Worm (Caenorhabditis elegans) whole organism, L1 larva: ENCODE results near the gene dyf-3.

Source experiments
- C34B4.2 ChIP-seq: sonication (generic microtip); optimal IDR thresholded peaks from 2 replicates; lab custom pipeline; 2017; ENCODE audit warnings: mild to moderate bottlenecking, missing genetic modification characterization, missing compliant biosample characterization
- Y116A8C.19 ChIP-seq: sonication (generic microtip); optimal IDR thresholded peaks from 2 replicates; lab custom pipeline; 2016; ENCODE audit warnings: missing compliant biosample characterization, missing genetic modification characterization, borderline replicate concordance
- aha-1 ChIP-seq: fragments of 150-350 bp; optimal IDR thresholded peaks from 2 replicates; lab custom pipeline; 2014; ENCODE audit warnings: missing biosample characterization, missing genetic modification characterization
- ama-1 ChIP-seq: fragments of 150-350 bp; optimal IDR thresholded peaks from 2 replicates; lab custom pipeline; 2014
- ceh-63 ChIP-seq: fragments of 200-800 bp; sonication (Bioruptor generic); optimal IDR thresholded peaks from 2 replicates; lab custom pipeline; 2018; ENCODE audit warnings: mild to moderate bottlenecking, missing genetic modification characterization, missing compliant biosample characterization
- dpl-1 ChIP-seq, 3 experiments: fragments of 150-350 bp in 2 of 3; sonication (generic microtip) in 1 of 3; optimal IDR thresholded peaks; 2 replicates each; lab custom pipeline; 2014 to 2017; ENCODE audit warnings: missing biosample characterization in 3 of 3, missing genetic modification characterization in 3 of 3, missing genetic modification reagents in 3 of 3
- dsc-1 ChIP-seq: sonication (generic microtip); optimal IDR thresholded peaks from 2 replicates; lab custom pipeline; 2016; ENCODE audit warnings: mild to moderate bottlenecking, missing genetic modification characterization, missing compliant biosample characterization
- efl-1 ChIP-seq, 4 experiments: fragments of 150-350 bp; optimal IDR thresholded peaks in 3 of 4; peaks in 1 of 4; 1 replicate in 1 of 4; 2 replicates in 3 of 4; lab custom pipeline; 2014; ENCODE audit warnings: missing biosample characterization in 2 of 4, missing genetic modification characterization in 2 of 4, missing genetic modification reagents in 2 of 4
- egl-13 ChIP-seq: sonication (generic microtip); optimal IDR thresholded peaks from 2 replicates; lab custom pipeline; 2016; ENCODE audit warnings: missing genotype, missing genetic modification reagents, missing genetic modification characterization, missing compliant biosample characterization
- elt-2 ChIP-seq: sonication (generic microtip); optimal IDR thresholded peaks from 2 replicates; lab custom pipeline; 2016; ENCODE audit warnings: missing genetic modification characterization, mild to moderate bottlenecking, inconsistent platforms, missing compliant biosample characterization, missing genetic modification reagents
- irx-1 ChIP-seq: sonication (generic microtip); optimal IDR thresholded peaks from 2 replicates; lab custom pipeline; 2016; ENCODE audit warnings: missing genetic modification characterization, missing compliant biosample characterization
- lin-14 ChIP-seq: fragments of 200-800 bp; sonication (Bioruptor generic); optimal IDR thresholded peaks from 2 replicates; lab custom pipeline; 2018; ENCODE audit warnings: mild to moderate bottlenecking, missing genetic modification characterization, moderate library complexity, missing compliant biosample characterization
- lin-15B ChIP-seq: fragments of 150-350 bp; sonication (generic microtip); optimal IDR thresholded peaks from 3 replicates; lab custom pipeline; 2014; ENCODE audit warnings: missing biosample characterization, missing genetic modification characterization
- lsy-2 ChIP-seq, 2 experiments: fragments of 150-350 bp; optimal IDR thresholded peaks; 2 replicates each; lab custom pipeline; 2014; ENCODE audit warnings: missing biosample characterization in 2 of 2, missing genetic modification characterization in 2 of 2
- mep-1 ChIP-seq: fragments of 150-350 bp; optimal IDR thresholded peaks from 2 replicates; lab custom pipeline; 2014; ENCODE audit warnings: missing biosample characterization, missing genetic modification characterization
- nhr-12 ChIP-seq: sonication (generic microtip); optimal IDR thresholded peaks from 2 replicates; lab custom pipeline; 2017; ENCODE audit warnings: missing biosample characterization, missing genetic modification characterization
- nhr-20 ChIP-seq: sonication (generic microtip); optimal IDR thresholded peaks from 2 replicates; lab custom pipeline; 2016; ENCODE audit warnings: mild to moderate bottlenecking, missing genetic modification characterization, missing compliant biosample characterization
- nhr-28 ChIP-seq: fragments of 150-350 bp; optimal IDR thresholded peaks from 2 replicates; lab custom pipeline; 2014; ENCODE audit warnings: missing biosample characterization, missing genetic modification characterization
- nhr-71 ChIP-seq: sonication (generic microtip); optimal IDR thresholded peaks from 2 replicates; lab custom pipeline; 2016; ENCODE audit warnings: mild to moderate bottlenecking, missing genetic modification characterization, moderate library complexity, missing compliant biosample characterization
- nhr-76 ChIP-seq: sonication (generic microtip); optimal IDR thresholded peaks from 2 replicates; lab custom pipeline; 2017; ENCODE audit warnings: missing biosample characterization, missing genetic modification characterization
- nhr-85 ChIP-seq: sonication (generic microtip); peaks from one replicate; lab custom pipeline; 2016; ENCODE audit warnings: missing genetic modification characterization, inconsistent platforms, missing compliant biosample characterization
- nhr-90 ChIP-seq: sonication (generic microtip); optimal IDR thresholded peaks from 2 replicates; lab custom pipeline; 2016; ENCODE audit warnings: mild to moderate bottlenecking, missing genetic modification characterization, missing compliant biosample characterization; ENCODE audit not compliant: poor library complexity
- pag-3 ChIP-seq: sonication (generic microtip); optimal IDR thresholded peaks from 2 replicates; lab custom pipeline; 2017; ENCODE audit warnings: missing genetic modification characterization, mild to moderate bottlenecking, missing compliant biosample characterization, antibody characterized with exemption, borderline replicate concordance; ENCODE audit not compliant: insufficient read depth
- pqm-1 ChIP-seq: sonication (generic microtip); optimal IDR thresholded peaks from 3 replicates; lab custom pipeline; 2017; ENCODE audit warnings: missing biosample characterization, missing genetic modification characterization
- rnt-1 ChIP-seq: sonication (generic microtip); optimal IDR thresholded peaks from 2 replicates; lab custom pipeline; 2016; ENCODE audit warnings: mild to moderate bottlenecking, missing genetic modification characterization, moderate library complexity, missing compliant biosample characterization
- skn-1 ChIP-seq: fragments of 150-350 bp; optimal IDR thresholded peaks from 2 replicates; lab custom pipeline; 2014; ENCODE audit warnings: missing biosample characterization, missing genetic modification characterization
- snpc-4 ChIP-seq: fragments of 150-350 bp; optimal IDR thresholded peaks from 2 replicates; lab custom pipeline; 2014; ENCODE audit warnings: missing biosample characterization, missing genetic modification characterization
- snu-23 ChIP-seq: sonication (generic microtip); optimal IDR thresholded peaks from 2 replicates; lab custom pipeline; 2016; ENCODE audit warnings: missing genetic modification characterization, missing compliant biosample characterization
- sptf-1 ChIP-seq: fragments of 150-350 bp; optimal IDR thresholded peaks from 2 replicates; lab custom pipeline; 2014; ENCODE audit warnings: missing biosample characterization, missing genetic modification characterization
- swsn-7 ChIP-seq: sonication (generic microtip); optimal IDR thresholded peaks from 2 replicates; lab custom pipeline; 2016; ENCODE audit warnings: missing genetic modification characterization, missing compliant biosample characterization
- tlp-1 ChIP-seq: fragments of 150-350 bp; optimal IDR thresholded peaks from 2 replicates; lab custom pipeline; 2014; ENCODE audit warnings: missing biosample characterization, missing genetic modification characterization
- unc-62 ChIP-seq: fragments of 150-350 bp; optimal IDR thresholded peaks from 2 replicates; lab custom pipeline; 2014; ENCODE audit warnings: missing biosample characterization, missing genetic modification reagents, missing genetic modification characterization
- unc-98 ChIP-seq: fragments of 200-800 bp; sonication (Bioruptor generic); IDR thresholded peaks from 2 replicates; pipeline ENCODE4 v1.3.6; 2022; ENCODE audit warnings: missing genetic modification characterization, missing compliant biosample characterization
- zip-4 ChIP-seq: fragments of 200-800 bp; sonication (Bioruptor generic); optimal IDR thresholded peaks from 2 replicates; lab custom pipeline; 2018; ENCODE audit warnings: mild to moderate bottlenecking, missing genetic modification characterization, moderate library complexity, missing compliant biosample characterization
- ztf-4 ChIP-seq: fragments of 150-350 bp; optimal IDR thresholded peaks from 2 replicates; lab custom pipeline; 2014; ENCODE audit warnings: missing biosample characterization, missing genetic modification characterization

dyf-3 gene

ce11 chrIV:3444101-3444500 lies 45.1 kb upstream of the dyf-3 start, which contains the start of gene F09D12.2:
F09D12.2 (minus strand) TSS chrIV:3444201.
- TF ChIP-seq tlp-1 (no peak), ztf-4 (tag; lab: Kevin White, UChicago) (no peak), ceh-63 (GFP tag; lab: Kevin White, UChicago) (no peak), nhr-76 (tag; lab: Kevin White, UChicago) (no peak), pqm-1 (no peak), C34B4.2 (tag; lab: Kevin White, UChicago) (no peak), zip-4 (GFP tag; lab: Kevin White, UChicago) (no peak), nhr-20 (tag; lab: Kevin White, UChicago) (no peak), Y116A8C.19 (tag; lab: Kevin White, UChicago) (no peak), unc-62 (no peak), nhr-28 (tag; lab: Kevin White, UChicago) (no peak), snpc-4 (no peak), snu-23 (GFP tag; lab: Kevin White, UChicago) (no peak), pag-3 (tag; lab: Kevin White, UChicago) (no peak), dpl-1 (GFP tag; optimal IDR thresholded peaks at IDR 0.05; lab: Kevin White, UChicago) (no peak), efl-1 (optimal IDR thresholded peaks at IDR 0.05; lab: Kevin White, UChicago) (no peak), efl-1 (GFP tag; optimal IDR thresholded peaks at IDR 0.05 in 1 of 2; lab: Kevin White, UChicago) (no peak), ama-1 (lab: Kevin White, UChicago) (no peak), elt-2 (tag; lab: Kevin White, UChicago) (no peak), dsc-1 (tag; lab: Kevin White, UChicago) (no peak), swsn-7 (tag; lab: Kevin White, UChicago) (no peak)

- TF ChIP-seq lin-15B (tag; lab: Kevin White, UChicago): no peak
- no peak for TF ChIP-seq nhr-28 (tag; lab: Kevin White, UChicago)
- TF ChIP-seq swsn-7 (tag; lab: Kevin White, UChicago): no peak
- no peak for TF ChIP-seq ztf-4 (tag; lab: Kevin White, UChicago)
- no peak for TF ChIP-seq aha-1
- TF ChIP-seq sptf-1 (tag; lab: Kevin White, UChicago): no peak
- no peak for TF ChIP-seq dsc-1 (tag; lab: Kevin White, UChicago)
- TF ChIP-seq nhr-90: no peak
- no peak for TF ChIP-seq lsy-2 (tag; optimal IDR thresholded peaks at IDR 0.05; lab: Kevin White, UChicago)
- TF ChIP-seq mep-1 (tag; lab: Kevin White, UChicago): no peak
- no peak for TF ChIP-seq ama-1 (lab: Kevin White, UChicago)
- no peak for TF ChIP-seq nhr-12 (tag; lab: Kevin White, UChicago)
- no peak for TF ChIP-seq nhr-85 (tag; lab: Kevin White, UChicago)
- no peak for TF ChIP-seq nhr-76 (tag; lab: Kevin White, UChicago)
- no peak for TF ChIP-seq unc-98 (GFP tag; lab: Robert Waterston, UW)
- no peak for TF ChIP-seq skn-1 (tag; lab: Kevin White, UChicago)
- no peak for TF ChIP-seq irx-1 (tag; lab: Kevin White, UChicago)
- TF ChIP-seq, all 84 proteins: peak for 0
Observed at ce11 chrIV:3442513-3442912, 43.5 kb upstream of the dyf-3 start.

ce11 chrIV:3440848-3441247 lies 41.8 kb upstream of the dyf-3 start, which contains the start of gene grd-10:
grd-10 (plus strand) TSS chrIV:3441055.
- TF ChIP-seq egl-13 (tag; lab: Kevin White, UChicago): no peak
- TF ChIP-seq nhr-76 (tag; lab: Kevin White, UChicago): no peak
- TF ChIP-seq nhr-85 (tag; lab: Kevin White, UChicago): peak; percentile 91
- no peak for TF ChIP-seq irx-1 (tag; lab: Kevin White, UChicago)
- TF ChIP-seq nhr-20 (tag; lab: Kevin White, UChicago): peak; percentile 33

- TF ChIP-seq zip-4 (GFP tag; lab: Kevin White, UChicago): no peak
- TF ChIP-seq pqm-1: no peak
- TF ChIP-seq nhr-20 (tag; lab: Kevin White, UChicago): peak; percentile 11
- no peak for TF ChIP-seq dpl-1 (GFP tag; optimal IDR thresholded peaks at IDR 0.05; lab: Kevin White, UChicago)
- TF ChIP-seq rnt-1 (tag; lab: Kevin White, UChicago): peak; percentile 8
- TF ChIP-seq snu-23 (GFP tag; lab: Kevin White, UChicago): no peak
- TF ChIP-seq lin-14 (GFP tag; lab: Kevin White, UChicago): peak; percentile 70
- peak; percentile 95 for TF ChIP-seq nhr-85 (tag; lab: Kevin White, UChicago)
- no peak for TF ChIP-seq egl-13 (tag; lab: Kevin White, UChicago)
- TF ChIP-seq unc-98 (GFP tag; lab: Robert Waterston, UW): no peak
- TF ChIP-seq nhr-71 (tag; lab: Kevin White, UChicago): peak; percentile 51
Observed at ce11 chrIV:3439354-3439753, 40.3 kb upstream of the dyf-3 start, which contains the start of gene grd-3. grd-3 (plus strand) TSS chrIV:3439655.
